Worm (Caenorhabditis elegans): ENCODE results near the gene F48E8.2.

Gene F48E8.2

ce11 chrIII:5442711-5443253 lies 21.4 kb upstream of the F48E8.2 start, which contains the start of the genes T24G10.2 and disl-2:
TSS of gene T24G10.2 (minus strand) at chrIII:5442761.
TSS of gene disl-2 (plus strand) at chrIII:5443167.
- peak; percentile 4 for TF ChIP-seq ceh-18 (tag; optimal IDR thresholded peaks at IDR 0.05)
- no peak for TF ChIP-seq che-1 (tag; optimal IDR thresholded peaks at IDR 0.05)
- no peak for TF ChIP-seq ama-1 (optimal IDR thresholded peaks at IDR 0.05)
- no peak for TF ChIP-seq ztf-16 (tag; optimal IDR thresholded peaks at IDR 0.05)
- TF ChIP-seq ceh-31 (tag; optimal IDR thresholded peaks at IDR 0.05) = peak; percentile 30
- no peak for TF ChIP-seq unc-86 (tag; optimal IDR thresholded peaks at IDR 0.05)
- TF ChIP-seq ceh-34 (tag; optimal IDR thresholded peaks at IDR 0.05) = no peak
- TF ChIP-seq fkh-10 (GFP tag; optimal IDR thresholded peaks at IDR 0.05) = no peak
- TF ChIP-seq nfya-1 (tag; optimal IDR thresholded peaks at IDR 0.05) = peak; percentile 62
- TF ChIP-seq ahr-1 (tag; optimal IDR thresholded peaks at IDR 0.05) = no peak
- no peak for TF ChIP-seq tbx-2 (tag; optimal IDR thresholded peaks at IDR 0.05)
- TF ChIP-seq ceh-45 (GFP tag; IDR thresholded peaks at IDR 0.05) = no peak

DNA sequence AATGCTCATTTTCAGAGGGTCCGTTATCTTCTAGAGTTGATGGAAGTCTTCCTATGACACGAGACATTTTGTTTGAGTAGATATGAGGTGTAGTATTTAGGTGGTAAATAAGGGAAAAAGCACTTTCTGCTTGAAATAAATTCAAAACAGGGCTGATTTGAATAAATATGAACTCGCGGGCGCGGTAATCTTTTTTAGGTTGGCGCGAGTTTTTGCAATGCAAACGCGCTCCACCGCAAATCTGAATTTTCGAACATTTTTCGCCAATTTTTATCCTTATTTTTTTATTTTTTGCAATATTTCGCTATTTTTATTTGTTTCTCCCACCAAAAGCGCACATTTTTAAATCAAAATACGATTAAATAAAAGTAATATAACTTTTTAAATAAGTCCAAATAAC lies 16.0 kb upstream of the F48E8.2 start, which contains the start of gene skpt-1:
Gene skpt-1, minus strand, starts transcription at position 219 of the 400 bp plus-strand sequence.
- peak; percentile 8 for TF ChIP-seq nfya-1 (tag; optimal IDR thresholded peaks at IDR 0.05)
- TF ChIP-seq tbx-2 (tag; optimal IDR thresholded peaks at IDR 0.05) = peak; percentile 9
- TF ChIP-seq unc-42 (tag; optimal IDR thresholded peaks at IDR 0.05) = peak; percentile 2
- TF ChIP-seq ttx-3 (tag; optimal IDR thresholded peaks at IDR 0.05) = no peak
- TF ChIP-seq elt-2 (tag; optimal IDR thresholded peaks at IDR 0.05) = peak; percentile 4
- TF ChIP-seq che-1 (tag; optimal IDR thresholded peaks at IDR 0.05) = no peak

- TF ChIP-seq ttx-3 (tag; optimal IDR thresholded peaks at IDR 0.05) (no peak), ceh-2 (tag; optimal IDR thresholded peaks at IDR 0.05) (peak; percentile 20), unc-42 (tag; optimal IDR thresholded peaks at IDR 0.05) (peak; percentile 39), hlh-8 (tag; optimal IDR thresholded peaks at IDR 0.05) (peak; percentile 38), hlh-30 (tag; optimal IDR thresholded peaks at IDR 0.05; ENCODE audit: insufficient read depth) (peak; percentile 38), sox-2 (GFP tag; IDR thresholded peaks at IDR 0.05) (no peak), ceh-14 (tag; optimal IDR thresholded peaks at IDR 0.05) (no peak), fkh-10 (GFP tag; optimal IDR thresholded peaks at IDR 0.05) (no peak), hlh-6 (tag; optimal IDR thresholded peaks at IDR 0.05) (no peak), tbx-2 (tag; optimal IDR thresholded peaks at IDR 0.05) (peak; percentile 75), ceh-24 (tag; optimal IDR thresholded peaks at IDR 0.05) (no peak), ama-1 (optimal IDR thresholded peaks at IDR 0.05) (no peak), C08G9.2 (tag; optimal IDR thresholded peaks at IDR 0.05) (no peak), nhr-232 (tag; optimal IDR thresholded peaks at IDR 0.05) (no peak), unc-55 (GFP tag; optimal IDR thresholded peaks at IDR 0.05) (peak; percentile 9), pros-1 (tag; optimal IDR thresholded peaks at IDR 0.05) (no peak), nhr-11 (tag; optimal IDR thresholded peaks at IDR 0.05) (no peak), ceh-22 (tag; optimal IDR thresholded peaks at IDR 0.05) (no peak), ceh-31 (tag; optimal IDR thresholded peaks at IDR 0.05) (peak; percentile 34), ceh-45 (GFP tag; IDR thresholded peaks at IDR 0.05) (no peak), ceh-30 (tag; optimal IDR thresholded peaks at IDR 0.05) (no peak), nfya-1 (tag; optimal IDR thresholded peaks at IDR 0.05) (peak; percentile 56), ref-2 (tag; optimal IDR thresholded peaks at IDR 0.05) (no peak), ceh-48 (tag; optimal IDR thresholded peaks at IDR 0.05) (peak; percentile 73), pat-9 (tag; optimal IDR thresholded peaks at IDR 0.05) (no peak), sox-4 (tag; optimal IDR thresholded peaks at IDR 0.05) (no peak), rnt-1 (tag; optimal IDR thresholded peaks at IDR 0.05) (no peak), sdc-2 (tag; optimal IDR thresholded peaks at IDR 0.05) (no peak), madf-2 (tag; optimal IDR thresholded peaks at IDR 0.05) (no peak)
Observed at ce11 chrIII:5449762-5450308, 14.3 kb upstream of the F48E8.2 start, which contains the start of gene F48E8.8. TSS of gene F48E8.8 (minus strand) at chrIII:5449812.

ce11 chrIII:5450430-5450829 lies 13.7 kb upstream of the F48E8.2 start, which contains the start of gene paa-1:
TSS of gene paa-1 (plus strand) at chrIII:5450730.
- no peak for TF ChIP-seq Y22D7AL.16 (tag; optimal IDR thresholded peaks at IDR 0.05)
- no peak for TF ChIP-seq eyg-1 (tag; optimal IDR thresholded peaks at IDR 0.05)
- TF ChIP-seq pqm-1 (tag; optimal IDR thresholded peaks at IDR 0.05) = no peak
- no peak for TF ChIP-seq hlh-15 (tag; optimal IDR thresholded peaks at IDR 0.05)
- no peak for TF ChIP-seq tbx-2 (tag; optimal IDR thresholded peaks at IDR 0.05)
- TF ChIP-seq ceh-24 (tag; optimal IDR thresholded peaks at IDR 0.05) = no peak
- TF ChIP-seq T23F11.4 (GFP tag; optimal IDR thresholded peaks at IDR 0.05) = no peak
- no peak for TF ChIP-seq unc-55 (GFP tag; optimal IDR thresholded peaks at IDR 0.05)
- TF ChIP-seq ceh-22 (tag; optimal IDR thresholded peaks at IDR 0.05) = no peak
- TF ChIP-seq K02D7.2 (tag; optimal IDR thresholded peaks at IDR 0.05) = no peak
